Fruit fly (Drosophila melanogaster) whole organism, embryonic: ENCODE measurements around the gene CG32488.

Experiments used
- CG1024 ChIP-seq: fragments of 200-800 bp; sonication (Bioruptor generic); IDR thresholded peaks from 2 replicates; pipeline ENCODE4 v1.3.6; 2022; ENCODE audit warnings: missing biosample characterization, missing genetic modification characterization
- CG10321 ChIP-seq: fragments of 200-800 bp; sonication (Bioruptor generic); IDR thresholded peaks from 2 replicates; pipeline ENCODE4 v1.3.6; 2022; ENCODE audit warnings: missing biosample characterization, missing genetic modification characterization
- CG10543 ChIP-seq: fragments of 200-800 bp; sonication (Bioruptor generic); optimal IDR thresholded peaks from 3 replicates; lab custom pipeline; 2017; ENCODE audit warnings: missing biosample characterization, mild to moderate bottlenecking, missing genetic modification characterization, moderate library complexity
- CG10959 ChIP-seq: fragments of 200-800 bp; sonication (Bioruptor generic); IDR thresholded peaks from 2 replicates; pipeline ENCODE4 v1.3.6; 2022; ENCODE audit warnings: missing biosample characterization, missing genetic modification characterization
- CG12769 ChIP-seq: fragments of 200-800 bp; sonication (Bioruptor generic); optimal IDR thresholded peaks from 2 replicates; lab custom pipeline; 2019; ENCODE audit warnings: missing biosample characterization, mild to moderate bottlenecking, missing genetic modification characterization, moderate library complexity
- CG13123 ChIP-seq: fragments of 200-800 bp; sonication (Bioruptor generic); optimal IDR thresholded peaks from 2 replicates; lab custom pipeline; 2016; ENCODE audit warnings: missing biosample characterization, missing genetic modification characterization
- CG13287 ChIP-seq: fragments of 200-800 bp; sonication (Bioruptor generic); IDR thresholded peaks from 2 replicates; pipeline ENCODE4 v1.3.6; 2022; ENCODE audit warnings: missing biosample characterization, missing genetic modification characterization; ENCODE audit not compliant: partially characterized antibody
- CG1602 ChIP-seq: fragments of 200-800 bp; sonication (Bioruptor generic); optimal IDR thresholded peaks from 3 replicates; lab custom pipeline; 2016; ENCODE audit warnings: missing biosample characterization, missing genetic modification characterization
- CG17829 ChIP-seq: fragments of 200-800 bp; optimal IDR thresholded peaks from 2 replicates; lab custom pipeline; 2019; ENCODE audit warnings: missing biosample characterization, mild to moderate bottlenecking, missing genetic modification characterization, moderate library complexity
- CG31365 ChIP-seq: fragments of 200-800 bp; sonication (Bioruptor generic); optimal IDR thresholded peaks from 2 replicates; lab custom pipeline; 2018; ENCODE audit warnings: missing biosample characterization, mild to moderate bottlenecking, missing genetic modification characterization
- CG32767 ChIP-seq: fragments of 200-800 bp; sonication (Bioruptor generic); IDR thresholded peaks from 2 replicates; pipeline ENCODE4 v1.3.6; 2022; ENCODE audit warnings: missing biosample characterization, missing genetic modification characterization
- CG34224 ChIP-seq: fragments of 200-800 bp; sonication (Bioruptor generic); IDR thresholded peaks from 3 replicates; pipeline ENCODE4 v1.3.6; 2022; ENCODE audit warnings: missing biosample characterization, missing genetic modification characterization; ENCODE audit not compliant: partially characterized antibody
- CG34376 ChIP-seq: fragments of 200-800 bp; sonication (Bioruptor generic); optimal IDR thresholded peaks from 2 replicates; lab custom pipeline; 2018; ENCODE audit warnings: missing biosample characterization, mild to moderate bottlenecking, missing genetic modification characterization
- CG34422 ChIP-seq: fragments of 200-800 bp; sonication (Bioruptor generic); IDR thresholded peaks from 3 replicates; pipeline ENCODE4 v1.3.6; 2022; ENCODE audit warnings: missing biosample characterization, missing genetic modification characterization
- CG4360 ChIP-seq: fragments of 200-800 bp; sonication (Bioruptor generic); IDR thresholded peaks from 2 replicates; pipeline ENCODE4 v1.3.6; 2022; ENCODE audit warnings: missing biosample characterization, missing genetic modification characterization
- CG4730 ChIP-seq: fragments of 200-800 bp; sonication (Bioruptor generic); IDR thresholded peaks from 2 replicates; pipeline ENCODE4 v1.3.6; 2022; ENCODE audit warnings: missing biosample characterization, missing genetic modification characterization
- CG5180 ChIP-seq: fragments of 200-800 bp; sonication (Bioruptor generic); optimal IDR thresholded peaks from 3 replicates; lab custom pipeline; 2017; ENCODE audit warnings: missing biosample characterization, missing genetic modification characterization, mild to moderate bottlenecking, moderate library complexity, missing genetic modification reagents
- CG6175 ChIP-seq: fragments of 200-800 bp; sonication (Bioruptor generic); IDR thresholded peaks from 3 replicates; pipeline ENCODE4 v1.3.6; 2022; ENCODE audit warnings: missing biosample characterization, missing genetic modification characterization
- CG7271 ChIP-seq: fragments of 200-800 bp; sonication (Bioruptor generic); optimal IDR thresholded peaks from 2 replicates; lab custom pipeline; 2018; ENCODE audit warnings: missing biosample characterization, mild to moderate bottlenecking, missing genetic modification characterization, moderate library complexity
- CG7786 ChIP-seq: fragments of 200-800 bp; sonication (Bioruptor generic); optimal IDR thresholded peaks from 2 replicates; lab custom pipeline; 2016; ENCODE audit warnings: missing biosample characterization, missing genetic modification characterization
- CG8388 ChIP-seq: fragments of 200-800 bp; sonication (Bioruptor generic); optimal IDR thresholded peaks from 2 replicates; lab custom pipeline; 2019; ENCODE audit warnings: missing biosample characterization, mild to moderate bottlenecking, missing genetic modification characterization, moderate library complexity
- CG9609 ChIP-seq: fragments of 200-800 bp; sonication (Bioruptor generic); optimal IDR thresholded peaks from 3 replicates; lab custom pipeline; 2016; ENCODE audit warnings: missing biosample characterization, missing genetic modification characterization
- Deaf1 ChIP-seq: fragments of 200-800 bp; optimal IDR thresholded peaks from 3 replicates; lab custom pipeline; 2019; ENCODE audit warnings: missing biosample characterization, mild to moderate bottlenecking, missing genetic modification characterization, moderate library complexity
- Elba2 ChIP-seq: fragments of 200-800 bp; sonication (Bioruptor generic); optimal IDR thresholded peaks from 3 replicates; lab custom pipeline; 2016; ENCODE audit warnings: missing biosample characterization, missing genetic modification characterization
- Med ChIP-seq: fragments of 200-800 bp; sonication (Bioruptor generic); peaks from one replicate; lab custom pipeline; 2016; ENCODE audit warnings: missing biosample characterization, missing genetic modification characterization, mild to moderate bottlenecking, inconsistent platforms, moderate library complexity
- Nf-YA ChIP-seq: fragments of 200-800 bp; sonication (Bioruptor generic); IDR thresholded peaks from 2 replicates; pipeline ENCODE4 v1.3.6; 2022; ENCODE audit warnings: missing biosample characterization, missing genetic modification characterization
- Nf-YC ChIP-seq: fragments of 200-800 bp; optimal IDR thresholded peaks from 3 replicates; lab custom pipeline; 2019; ENCODE audit warnings: missing biosample characterization, mild to moderate bottlenecking, missing genetic modification characterization, moderate library complexity
- Scr ChIP-seq: fragments of 200-800 bp; sonication (Bioruptor generic); IDR thresholded peaks from 2 replicates; pipeline ENCODE4 v1.3.6; 2022; ENCODE audit warnings: missing biosample characterization, missing genetic modification characterization; ENCODE audit not compliant: partially characterized antibody
- Sox102F ChIP-seq: fragments of 200-800 bp; sonication (Bioruptor generic); optimal IDR thresholded peaks from 2 replicates; lab custom pipeline; 2018; ENCODE audit warnings: missing biosample characterization, mild to moderate bottlenecking, missing genetic modification characterization, moderate library complexity
- Xrp1 ChIP-seq: fragments of 200-800 bp; sonication (Bioruptor generic); IDR thresholded peaks from 2 replicates; pipeline ENCODE4 v1.3.6; 2022; ENCODE audit warnings: missing biosample characterization, missing genetic modification characterization
- bbx ChIP-seq: fragments of 200-800 bp; sonication (Bioruptor generic); IDR thresholded peaks from 2 replicates; pipeline ENCODE4 v1.3.6; 2022; ENCODE audit warnings: missing biosample characterization, missing genetic modification characterization; ENCODE audit not compliant: partially characterized antibody
- bowl ChIP-seq: fragments of 200-800 bp; sonication (Bioruptor generic); IDR thresholded peaks from 2 replicates; pipeline ENCODE4 v1.3.6; 2022; ENCODE audit warnings: missing biosample characterization, missing genetic modification characterization
- cad ChIP-seq: fragments of >200 bp; optimal IDR thresholded peaks from 2 replicates; lab custom pipeline; 2017; ENCODE audit warnings: missing biosample characterization, missing genetic modification characterization
- cas ChIP-seq: fragments of 200-800 bp; sonication (Bioruptor generic); IDR thresholded peaks from 2 replicates; pipeline ENCODE4 v1.3.6; 2022; ENCODE audit warnings: missing biosample characterization, missing genetic modification characterization
- chinmo ChIP-seq: fragments of 200-800 bp; sonication (Bioruptor generic); IDR thresholded peaks from 4 replicates; pipeline ENCODE4 v1.3.6; 2022; ENCODE audit warnings: missing biosample characterization, missing genetic modification characterization; ENCODE audit not compliant: partially characterized antibody
- chm ChIP-seq: fragments of 200-800 bp; sonication (Bioruptor generic); IDR thresholded peaks from 2 replicates; pipeline ENCODE4 v1.3.6; 2022; ENCODE audit warnings: missing biosample characterization, missing genetic modification characterization
- ci ChIP-seq: fragments of 200-800 bp; sonication (Bioruptor generic); IDR thresholded peaks from 3 replicates; pipeline ENCODE4 v1.3.6; 2022; ENCODE audit warnings: missing biosample characterization, missing genetic modification characterization
- dysf ChIP-seq: fragments of 200-800 bp; sonication (Bioruptor generic); IDR thresholded peaks from 3 replicates; pipeline ENCODE4 v1.3.6; 2022; ENCODE audit warnings: missing biosample characterization, missing genetic modification characterization
- exex ChIP-seq: fragments of 200-800 bp; sonication (Bioruptor generic); optimal IDR thresholded peaks from 4 replicates; lab custom pipeline; 2018; ENCODE audit warnings: missing biosample characterization, mild to moderate bottlenecking, missing genetic modification characterization, moderate library complexity
- ftz-f1 ChIP-seq: fragments of 200-800 bp; sonication (Bioruptor generic); optimal IDR thresholded peaks from 2 replicates; lab custom pipeline; 2016; ENCODE audit warnings: missing biosample characterization, missing genetic modification characterization
- gce ChIP-seq: fragments of 200-800 bp; sonication (Bioruptor generic); IDR thresholded peaks from 3 replicates; pipeline ENCODE4 v1.3.6; 2022; ENCODE audit warnings: missing biosample characterization, missing genetic modification characterization
- gcm ChIP-seq: fragments of 200-800 bp; sonication (Bioruptor generic); optimal IDR thresholded peaks from 2 replicates; lab custom pipeline; 2019; ENCODE audit warnings: missing biosample characterization, mild to moderate bottlenecking, missing genetic modification characterization, moderate library complexity
- odd ChIP-seq: fragments of 200-800 bp; sonication (Bioruptor generic); optimal IDR thresholded peaks from 2 replicates; lab custom pipeline; 2017; ENCODE audit warnings: missing biosample characterization, mild to moderate bottlenecking, missing genetic modification characterization
- onecut ChIP-seq: fragments of 200-800 bp; sonication (Bioruptor generic); IDR thresholded peaks from 2 replicates; pipeline ENCODE4 v1.3.6; 2022; ENCODE audit warnings: missing biosample characterization, missing genetic modification characterization
- prd ChIP-seq, 3 experiments: fragments of >200 bp in 2 of 3; fragments of 200-800 bp in 1 of 3; sonication (Bioruptor generic) in 1 of 3; optimal IDR thresholded peaks in 2 of 3; IDR thresholded peaks in 1 of 3; 2 replicates in 2 of 3; 3 replicates in 1 of 3; pipeline versions ENCODE4 v1.3.6 to Lab custom; 2017 to 2022; ENCODE audit warnings: missing biosample characterization in 1 of 3, missing genetic modification characterization in 1 of 3
- sens-2 ChIP-seq: fragments of 200-800 bp; sonication (Bioruptor generic); IDR thresholded peaks from 2 replicates; pipeline ENCODE4 v1.3.6; 2022; ENCODE audit warnings: missing biosample characterization, missing genetic modification characterization
- stc ChIP-seq: fragments of 200-800 bp; sonication (Bioruptor generic); IDR thresholded peaks from 2 replicates; pipeline ENCODE4 v1.3.6; 2022; ENCODE audit warnings: missing biosample characterization, missing genetic modification characterization

Gene CG32488

DNA sequence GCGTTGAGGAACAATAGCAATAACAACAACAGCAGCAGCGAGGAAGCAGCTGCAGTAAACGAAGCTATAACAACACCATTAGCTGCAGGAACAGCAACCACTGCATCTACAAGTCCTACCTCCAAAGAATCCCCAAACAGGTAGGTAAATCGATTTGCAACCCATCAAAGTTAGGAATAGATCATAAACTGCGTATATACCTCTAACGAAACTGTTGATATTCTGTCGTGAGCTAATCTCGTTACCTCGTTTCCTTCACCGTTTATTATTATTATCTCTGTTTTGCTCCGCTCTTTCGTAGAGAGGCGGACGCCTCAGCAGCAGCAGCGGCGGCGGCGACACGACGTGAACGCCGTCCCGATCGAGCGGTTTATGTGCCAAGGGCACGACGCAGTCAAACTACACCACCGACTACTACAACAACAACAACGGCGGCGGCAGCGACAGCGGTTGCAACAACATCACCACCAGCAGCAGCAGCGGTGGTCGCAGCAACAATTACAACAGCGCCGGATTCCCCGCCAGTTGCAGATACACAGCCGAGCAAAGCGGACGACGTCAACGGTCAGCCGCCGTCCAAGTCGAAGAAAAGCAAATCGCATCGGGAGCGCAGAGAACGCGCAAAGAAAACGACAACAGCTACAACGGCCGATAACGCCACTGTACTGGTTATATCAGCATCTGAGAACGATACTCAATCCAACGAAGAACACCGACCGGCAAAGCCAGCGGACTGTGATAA, 22.1 kb upstream of the CG32488 start (continued):
- TF ChIP-seq Nf-YC (peak; percentile 27), Xrp1 (GFP tag; lab: Robert Waterston, UW) (0 out of 2 replicates have a peak, but pooled peaks have one; percentile 50), CG34422 (GFP tag; lab: Robert Waterston, UW) (peak; percentile 68; the same call in 1 of the 3 replicates), odd (GFP tag; lab: Kevin White, UChicago) (peak; percentile 49), CG13123 (GFP tag; lab: Kevin White, UChicago) (no peak), Elba2 (no peak), Deaf1 (tag; lab: Kevin White, UChicago) (peak; percentile 83), CG31365 (no peak), chm (GFP tag; lab: Robert Waterston, UW) (peak; percentile 68; the same call in 1 of the 2 replicates), Scr (GFP tag; lab: Robert Waterston, UW) (peak; percentile 40; the same call in 1 of the 2 replicates), CG12769 (tag; lab: Kevin White, UChicago) (peak; percentile 98), Nf-YA (no peak), gce (GFP tag; lab: Robert Waterston, UW) (peak; percentile 18; the same call in 1 of the 3 replicates), CG7786 (no peak), dysf (no peak), sens-2 (GFP tag; lab: Robert Waterston, UW) (0 out of 2 replicates have a peak, but pooled peaks have one; percentile 14), ftz-f1 (peak; percentile 89), onecut (GFP tag; lab: Robert Waterston, UW) (peak; percentile 73), bowl (GFP tag; lab: Robert Waterston, UW) (peak; percentile 75; the same call in 1 of the 2 replicates), CG8388 (GFP tag; lab: Kevin White, UChicago) (no peak), CG4730 (GFP tag; lab: Robert Waterston, UW) (no peak), Med (GFP tag; lab: Kevin White, UChicago) (peak; percentile 85), CG1024 (0 out of 2 replicates have a peak, but pooled peaks have one; percentile 16), CG7271 (tag; lab: Kevin White, UChicago) (peak; percentile 35), stc (GFP tag; lab: Robert Waterston, UW) (peak; percentile 53; the same call in 1 of the 2 replicates), cad (GFP tag; lab: Kevin White, UChicago) (peak; percentile 86), prd (optimal IDR thresholded peaks at IDR 0.05; lab: Kevin White, UChicago) (no peak), prd (GFP tag; IDR thresholded peaks at IDR 0.05; lab: Robert Waterston, UW) (0 out of 3 replicates have a peak, but pooled peaks have one; percentile 4), CG10543 (GFP tag; lab: Kevin White, UChicago) (peak; percentile 67), CG10959 (GFP tag; lab: Robert Waterston, UW) (peak; percentile 18; the same call in 1 of the 2 replicates), CG13287 (GFP tag; lab: Robert Waterston, UW) (peak; percentile 22; the same call in 1 of the 2 replicates), CG6175 (peak; percentile 89; the same call in 2 of the 3 replicates), cas (GFP tag; lab: Robert Waterston, UW) (0 out of 2 replicates have a peak, but pooled peaks have one; percentile 20), CG4360 (GFP tag; lab: Robert Waterston, UW) (peak; percentile 99), Sox102F (GFP tag; lab: Kevin White, UChicago) (no peak), gcm (peak; percentile 23), bbx (GFP tag; lab: Robert Waterston, UW) (no peak), CG1602 (GFP tag; lab: Kevin White, UChicago) (no peak), CG34376 (GFP tag; lab: Kevin White, UChicago) (peak; percentile 63), CG32767 (GFP tag; lab: Robert Waterston, UW) (peak; percentile 64; the same call in 1 of the 2 replicates), CG17829 (peak; percentile 43), CG5180 (GFP tag; lab: Kevin White, UChicago) (peak; percentile 94), CG10321 (no peak), CG9609 (GFP tag; lab: Kevin White, UChicago) (no peak), ci (GFP tag; lab: Robert Waterston, UW) (peak; percentile 77), chinmo (peak; percentile 94; the same call in 3 of the 4 replicates), exex (tag; lab: Kevin White, UChicago) (peak; percentile 34), CG34224 (GFP tag; lab: Robert Waterston, UW) (0 out of 3 replicates have a peak, but pooled peaks have one; percentile 25)
